Fruit fly (Drosophila melanogaster) whole organism, embryonic: ENCODE results near the gene Mks1.
A peak's percentile ranks its signal among the peaks of the same experiment; 100 is the strongest.

ENCODE experiments used
- Bdp1 ChIP-seq: fragments of 200-800 bp; sonication (Bioruptor generic); optimal IDR thresholded peaks from 3 replicates; lab custom pipeline; 2016; ENCODE audit warnings: missing biosample characterization, missing genetic modification characterization
- CG10147 ChIP-seq: fragments of 200-800 bp; sonication (Bioruptor generic); optimal IDR thresholded peaks from 2 replicates; lab custom pipeline; 2019; ENCODE audit warnings: missing biosample characterization, mild to moderate bottlenecking, missing genetic modification characterization, moderate library complexity
- CG10267 ChIP-seq: fragments of 200-800 bp; sonication (Bioruptor generic); optimal IDR thresholded peaks from 2 replicates; lab custom pipeline; 2018; ENCODE audit warnings: missing biosample characterization, mild to moderate bottlenecking, missing genetic modification characterization, moderate library complexity
- CG10274 ChIP-seq: fragments of 200-800 bp; sonication (Bioruptor generic); optimal IDR thresholded peaks from 3 replicates; lab custom pipeline; 2017; ENCODE audit warnings: missing biosample characterization, mild to moderate bottlenecking, missing genetic modification characterization
- CG10565 ChIP-seq: fragments of 200-800 bp; sonication (Bioruptor generic); optimal IDR thresholded peaks from 3 replicates; lab custom pipeline; 2016; ENCODE audit warnings: missing biosample characterization, mild to moderate bottlenecking, missing genetic modification characterization
- CG10959 ChIP-seq: fragments of 200-800 bp; sonication (Bioruptor generic); IDR thresholded peaks from 2 replicates; pipeline ENCODE4 v1.3.6; 2022; ENCODE audit warnings: missing biosample characterization, missing genetic modification characterization
- CG11093 ChIP-seq: fragments of 200-800 bp; sonication (Bioruptor generic); IDR thresholded peaks from 3 replicates; pipeline ENCODE4 v1.3.6; 2022; ENCODE audit warnings: missing biosample characterization, missing genetic modification characterization
- CG11398 ChIP-seq: fragments of 200-800 bp; sonication (Bioruptor generic); optimal IDR thresholded peaks from 2 replicates; lab custom pipeline; 2016; ENCODE audit warnings: missing biosample characterization, missing genetic modification characterization
- CG13287 ChIP-seq: fragments of 200-800 bp; sonication (Bioruptor generic); IDR thresholded peaks from 2 replicates; pipeline ENCODE4 v1.3.6; 2022; ENCODE audit warnings: missing biosample characterization, missing genetic modification characterization; ENCODE audit not compliant: partially characterized antibody
- CG13424 ChIP-seq: fragments of 200-800 bp; sonication (Bioruptor generic); optimal IDR thresholded peaks from 2 replicates; lab custom pipeline; 2019; ENCODE audit warnings: missing biosample characterization, mild to moderate bottlenecking, missing genetic modification characterization, moderate library complexity
- CG14014 ChIP-seq: fragments of 200-800 bp; sonication (Bioruptor generic); IDR thresholded peaks from 2 replicates; pipeline ENCODE4 v1.3.6; 2022; ENCODE audit warnings: missing biosample characterization, missing genetic modification characterization
- CG1603 ChIP-seq: fragments of 200-800 bp; sonication (Bioruptor generic); optimal IDR thresholded peaks from 2 replicates; lab custom pipeline; 2019; ENCODE audit warnings: missing biosample characterization, mild to moderate bottlenecking, missing genetic modification characterization, moderate library complexity
- CG17186 ChIP-seq: fragments of 200-800 bp; sonication (Bioruptor generic); optimal IDR thresholded peaks from 3 replicates; lab custom pipeline; 2017; ENCODE audit warnings: missing biosample characterization, missing genetic modification reagents, missing genetic modification characterization
- CG17328 ChIP-seq: fragments of 200-800 bp; sonication (Bioruptor generic); IDR thresholded peaks from 2 replicates; pipeline ENCODE4 v1.3.6; 2022; ENCODE audit warnings: missing biosample characterization, missing genetic modification characterization
- CG17829 ChIP-seq: fragments of 200-800 bp; optimal IDR thresholded peaks from 2 replicates; lab custom pipeline; 2019; ENCODE audit warnings: missing biosample characterization, mild to moderate bottlenecking, missing genetic modification characterization, moderate library complexity
- CG18764 ChIP-seq: fragments of 200-800 bp; sonication (Bioruptor generic); optimal IDR thresholded peaks from 3 replicates; lab custom pipeline; 2016; ENCODE audit warnings: missing biosample characterization, missing genetic modification characterization
- CG34376 ChIP-seq: fragments of 200-800 bp; sonication (Bioruptor generic); optimal IDR thresholded peaks from 2 replicates; lab custom pipeline; 2018; ENCODE audit warnings: missing biosample characterization, mild to moderate bottlenecking, missing genetic modification characterization
- CG3995 ChIP-seq: fragments of 200-800 bp; sonication (Bioruptor generic); optimal IDR thresholded peaks from 3 replicates; lab custom pipeline; 2016; ENCODE audit warnings: missing biosample characterization, missing genetic modification characterization
- CG43689 ChIP-seq: fragments of 200-800 bp; sonication (Bioruptor generic); IDR thresholded peaks from 2 replicates; pipeline ENCODE4 v1.3.6; 2022; ENCODE audit warnings: missing biosample characterization, missing genetic modification characterization
- CG4424 ChIP-seq: fragments of 200-800 bp; sonication (Bioruptor generic); optimal IDR thresholded peaks from 3 replicates; lab custom pipeline; 2016; ENCODE audit warnings: missing biosample characterization, missing genetic modification characterization
- CG4730 ChIP-seq: fragments of 200-800 bp; sonication (Bioruptor generic); IDR thresholded peaks from 2 replicates; pipeline ENCODE4 v1.3.6; 2022; ENCODE audit warnings: missing biosample characterization, missing genetic modification characterization
- CG6813 ChIP-seq: fragments of 200-800 bp; sonication (Bioruptor generic); optimal IDR thresholded peaks from 2 replicates; lab custom pipeline; 2017; ENCODE audit warnings: missing biosample characterization, missing genetic modification characterization, mild to moderate bottlenecking, moderate library complexity, missing genetic modification reagents
- CG7271 ChIP-seq: fragments of 200-800 bp; sonication (Bioruptor generic); optimal IDR thresholded peaks from 2 replicates; lab custom pipeline; 2018; ENCODE audit warnings: missing biosample characterization, mild to moderate bottlenecking, missing genetic modification characterization, moderate library complexity
- CG7963 ChIP-seq: fragments of 200-800 bp; sonication (Bioruptor generic); IDR thresholded peaks from 3 replicates; pipeline ENCODE4 v1.3.6; 2022; ENCODE audit warnings: missing biosample characterization, missing genetic modification characterization; ENCODE audit not compliant: partially characterized antibody
- Hr51 ChIP-seq, 2 experiments: fragments of 200-800 bp; sonication (Bioruptor generic); optimal IDR thresholded peaks; 2 replicates in 1 of 2; 3 replicates in 1 of 2; lab custom pipeline; 2016 to 2018; ENCODE audit warnings: missing biosample characterization in 2 of 2, missing genetic modification characterization in 2 of 2, mild to moderate bottlenecking in 1 of 2, moderate library complexity in 1 of 2
- Hr78 ChIP-seq, 2 experiments: fragments of 200-800 bp in 1 of 2; fragments of >200 bp in 1 of 2; sonication (Bioruptor generic) in 1 of 2; optimal IDR thresholded peaks; 2 replicates each; lab custom pipeline; 2017 to 2019; ENCODE audit warnings: missing biosample characterization in 2 of 2, missing genetic modification characterization in 2 of 2, mild to moderate bottlenecking in 1 of 2, moderate library complexity in 1 of 2
- Lhr ChIP-seq: fragments of 200-800 bp; sonication (Bioruptor generic); optimal IDR thresholded peaks from 3 replicates; lab custom pipeline; 2017; ENCODE audit warnings: mild to moderate bottlenecking, missing biosample characterization, missing genetic modification reagents, missing genetic modification characterization
- MTF-1 ChIP-seq: fragments of 200-800 bp; sonication (Bioruptor generic); optimal IDR thresholded peaks from 2 replicates; lab custom pipeline; 2018; ENCODE audit warnings: missing biosample characterization, mild to moderate bottlenecking, missing genetic modification characterization, borderline replicate concordance
- Mad ChIP-seq: fragments of 200-800 bp; sonication (Bioruptor generic); optimal IDR thresholded peaks from 2 replicates; lab custom pipeline; 2016; ENCODE audit warnings: missing biosample characterization, missing genetic modification characterization
- Nf-YC ChIP-seq: fragments of 200-800 bp; optimal IDR thresholded peaks from 3 replicates; lab custom pipeline; 2019; ENCODE audit warnings: missing biosample characterization, mild to moderate bottlenecking, missing genetic modification characterization, moderate library complexity
- PHDP ChIP-seq: fragments of 200-800 bp; sonication (Bioruptor generic); optimal IDR thresholded peaks from 3 replicates; lab custom pipeline; 2018; ENCODE audit warnings: missing biosample characterization, mild to moderate bottlenecking, missing genetic modification characterization, moderate library complexity
- Sry-β ChIP-seq: fragments of 200-800 bp; sonication (Bioruptor generic); optimal IDR thresholded peaks from 2 replicates; lab custom pipeline; 2018; ENCODE audit warnings: missing biosample characterization, mild to moderate bottlenecking, missing genetic modification characterization, moderate library complexity
- ac ChIP-seq: fragments of 200-800 bp; sonication (Bioruptor generic); optimal IDR thresholded peaks from 3 replicates; lab custom pipeline; 2017; ENCODE audit warnings: missing biosample characterization, mild to moderate bottlenecking, missing genetic modification characterization
- ap ChIP-seq: fragments of 200-800 bp; sonication (Bioruptor generic); IDR thresholded peaks from 2 replicates; pipeline ENCODE4 v1.3.6; 2022; ENCODE audit warnings: missing biosample characterization, missing genetic modification characterization
- ara ChIP-seq: fragments of 200-800 bp; sonication (Bioruptor generic); IDR thresholded peaks from 2 replicates; pipeline ENCODE4 v1.3.6; 2022; ENCODE audit warnings: missing biosample characterization, missing genetic modification characterization
- bbx ChIP-seq: fragments of 200-800 bp; sonication (Bioruptor generic); IDR thresholded peaks from 2 replicates; pipeline ENCODE4 v1.3.6; 2022; ENCODE audit warnings: missing biosample characterization, missing genetic modification characterization; ENCODE audit not compliant: partially characterized antibody
- dmrt11E ChIP-seq: fragments of 200-800 bp; sonication (Bioruptor generic); optimal IDR thresholded peaks from 3 replicates; lab custom pipeline; 2018; ENCODE audit warnings: missing biosample characterization, mild to moderate bottlenecking, missing genetic modification characterization, moderate library complexity
- eve ChIP-seq, 2 experiments: fragments of >200 bp; optimal IDR thresholded peaks; 2 replicates each; lab custom pipeline; 2017; ENCODE audit warnings: missing biosample characterization in 2 of 2, missing genetic modification characterization in 2 of 2
- ewg ChIP-seq: fragments of 200-800 bp; sonication (Bioruptor generic); optimal IDR thresholded peaks from 3 replicates; lab custom pipeline; 2017; ENCODE audit warnings: mild to moderate bottlenecking, missing biosample characterization, missing genetic modification reagents, missing genetic modification characterization
- knrl ChIP-seq: fragments of 200-800 bp; sonication (Bioruptor generic); IDR thresholded peaks from 3 replicates; pipeline ENCODE4 v1.3.6; 2022; ENCODE audit warnings: missing biosample characterization, missing genetic modification characterization; ENCODE audit not compliant: partially characterized antibody
- lmd ChIP-seq: fragments of 200-800 bp; sonication (Bioruptor generic); IDR thresholded peaks from 2 replicates; pipeline ENCODE4 v1.3.6; 2022; ENCODE audit warnings: missing biosample characterization, missing genetic modification characterization
- org-1 ChIP-seq: fragments of 200-800 bp; sonication (Bioruptor generic); optimal IDR thresholded peaks from 2 replicates; lab custom pipeline; 2017; ENCODE audit warnings: missing biosample characterization, missing genetic modification characterization
- pnt ChIP-seq: fragments of 200-800 bp; sonication (Bioruptor generic); optimal IDR thresholded peaks from 3 replicates; lab custom pipeline; 2016; ENCODE audit warnings: missing biosample characterization, missing genetic modification characterization
- slp2 ChIP-seq: fragments of 200-800 bp; sonication (Bioruptor generic); optimal IDR thresholded peaks from 2 replicates; lab custom pipeline; 2016; ENCODE audit warnings: missing biosample characterization, missing genetic modification characterization
- sqz ChIP-seq: fragments of 200-800 bp; sonication (Bioruptor generic); optimal IDR thresholded peaks from 3 replicates; lab custom pipeline; 2018; ENCODE audit warnings: missing biosample characterization, mild to moderate bottlenecking, missing genetic modification characterization
- stwl ChIP-seq: fragments of 200-800 bp; sonication (Bioruptor generic); optimal IDR thresholded peaks from 3 replicates; lab custom pipeline; 2018; ENCODE audit warnings: missing biosample characterization, mild to moderate bottlenecking, missing genetic modification characterization, moderate library complexity
- tio ChIP-seq: fragments of 200-800 bp; sonication (Bioruptor generic); optimal IDR thresholded peaks from 2 replicates; lab custom pipeline; 2017; ENCODE audit warnings: missing biosample characterization, missing genetic modification characterization, inconsistent platforms

Mks1 gene

DNA sequence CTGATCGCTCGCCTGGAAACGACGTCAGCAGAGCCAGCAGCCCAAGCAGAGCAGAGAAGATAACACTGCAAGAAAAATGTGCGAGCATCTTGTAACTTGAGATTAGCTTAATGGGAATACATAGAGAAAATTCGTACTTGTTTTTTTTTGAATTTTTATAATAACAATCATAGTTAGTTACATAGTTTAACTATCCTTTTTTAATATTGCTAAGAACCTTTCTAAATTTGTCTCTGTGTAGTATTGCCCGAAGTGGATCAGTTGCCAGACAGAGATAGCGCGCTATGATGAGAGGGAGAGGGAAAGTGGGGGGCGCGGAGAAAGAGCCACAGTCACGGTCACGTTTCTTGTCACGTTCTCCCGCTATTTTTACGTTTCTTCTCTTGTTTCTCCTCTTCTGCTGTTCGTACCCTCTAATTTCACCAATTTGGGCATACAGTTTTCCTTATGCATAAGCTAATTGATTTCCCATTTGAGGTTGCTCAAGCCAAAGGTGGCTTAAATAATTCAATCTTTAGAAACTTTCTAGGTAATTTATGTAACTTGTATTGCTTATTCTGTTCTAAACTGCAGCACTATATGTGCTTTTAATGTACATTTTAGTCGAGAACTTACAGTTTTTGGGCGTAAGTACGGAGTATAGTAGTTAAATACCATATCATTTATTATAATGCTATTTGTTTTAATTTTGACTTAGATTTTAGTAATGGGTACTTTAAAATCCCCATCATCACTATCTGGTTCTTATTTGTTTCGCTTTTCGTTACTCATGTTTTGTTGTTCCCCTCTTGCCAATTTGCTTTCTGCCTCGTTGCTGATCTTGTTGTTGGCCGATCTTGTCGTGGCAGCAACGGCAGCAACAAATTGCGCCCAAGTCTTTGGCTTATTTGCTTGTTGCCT is 14.6 kb upstream of the Mks1 start (continued):
- TF ChIP-seq org-1 (GFP tag; lab: Kevin White, UChicago) (peak; percentile 70), tio (GFP tag; lab: Kevin White, UChicago) (peak; percentile 66), CG17829 (peak; percentile 69), ap (GFP tag; lab: Robert Waterston, UW) (peak; percentile 39; the same call in 1 of the 2 replicates), CG10565 (GFP tag; lab: Kevin White, UChicago) (no peak), Lhr (peak; percentile 45), CG14014 (GFP tag; lab: Robert Waterston, UW) (peak; percentile 66; the same call in 1 of the 2 replicates), knrl (GFP tag; lab: Robert Waterston, UW) (no peak), CG7271 (tag; lab: Kevin White, UChicago) (no peak), CG10274 (GFP tag; lab: Kevin White, UChicago) (no peak), PHDP (tag; lab: Kevin White, UChicago) (peak; percentile 84), CG43689 (GFP tag; lab: Robert Waterston, UW) (no peak), CG17186 (GFP tag; lab: Kevin White, UChicago) (no peak), CG11398 (peak; percentile 22), CG13424 (tag; lab: Kevin White, UChicago) (peak; percentile 83), CG11093 (GFP tag; lab: Robert Waterston, UW) (peak; percentile 67; the same call in 2 of the 3 replicates), CG10959 (GFP tag; lab: Robert Waterston, UW) (peak; percentile 75), Mad (GFP tag; lab: Kevin White, UChicago) (peak; percentile 55), Bdp1 (peak; percentile 42), sqz (GFP tag; lab: Kevin White, UChicago) (peak; percentile 65), eve (GFP tag; optimal IDR thresholded peaks at IDR 0.05; lab: Kevin White, UChicago) (peak in 1 of 2 experiments; percentile 72), Hr51 (GFP tag; optimal IDR thresholded peaks at IDR 0.05; lab: Kevin White, UChicago) (peak; percentile 52 to 71), slp2 (GFP tag; lab: Kevin White, UChicago) (peak; percentile 57), CG4424 (GFP tag; lab: Kevin White, UChicago) (peak; percentile 87), Sry-β (GFP tag; lab: Kevin White, UChicago) (peak; percentile 15), lmd (GFP tag; lab: Robert Waterston, UW) (peak; percentile 76), CG17328 (GFP tag; lab: Robert Waterston, UW) (peak; percentile 82), pnt (GFP tag; lab: Kevin White, UChicago) (peak; percentile 74), CG18764 (GFP tag; lab: Kevin White, UChicago) (peak; percentile 67), bbx (GFP tag; lab: Robert Waterston, UW) (no peak), Hr78 (GFP tag; optimal IDR thresholded peaks at IDR 0.05; lab: Kevin White, UChicago) (peak in 1 of 2 experiments; percentile 51), CG10267 (tag; lab: Kevin White, UChicago) (peak; percentile 82), ewg (GFP tag; lab: Kevin White, UChicago) (peak; percentile 58), dmrt11E (peak; percentile 89), Nf-YC (tag; lab: Kevin White, UChicago) (no peak), ara (GFP tag; lab: Robert Waterston, UW) (peak; percentile 85), ac (GFP tag; lab: Kevin White, UChicago) (no peak), CG4730 (GFP tag; lab: Robert Waterston, UW) (no peak), CG1603 (tag; lab: Kevin White, UChicago) (peak; percentile 81), CG7963 (GFP tag; lab: Robert Waterston, UW) (no peak), CG34376 (GFP tag; lab: Kevin White, UChicago) (no peak), CG10147 (peak; percentile 41), CG3995 (peak; percentile 63), MTF-1 (GFP tag; lab: Kevin White, UChicago) (peak; percentile 60), stwl (tag; lab: Kevin White, UChicago) (peak; percentile 41), CG6813 (GFP tag; lab: Kevin White, UChicago) (peak; percentile 55), CG13287 (GFP tag; lab: Robert Waterston, UW) (no peak)
